Fruit fly (Drosophila melanogaster): ENCODE results near the gene ChT.

Gene ChT

DNA sequence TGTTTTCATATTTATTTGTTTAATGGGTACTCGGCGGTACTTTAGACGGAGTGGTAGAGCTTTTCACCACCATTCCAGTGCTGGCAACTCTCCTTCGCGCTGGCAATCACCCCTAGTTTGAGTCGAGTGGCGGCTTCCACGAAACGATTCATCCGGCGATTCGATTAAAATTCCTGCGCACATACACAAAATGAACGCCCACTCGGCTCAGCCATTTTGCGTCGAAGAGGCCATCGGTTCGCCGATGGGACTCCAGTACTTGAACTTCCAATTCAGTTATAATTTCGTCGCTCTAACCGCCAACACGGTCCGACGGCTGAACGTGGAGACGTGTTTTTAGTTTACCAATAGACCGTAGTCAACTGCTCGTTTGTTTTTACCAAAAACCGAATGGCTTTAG, at the start of gene ChT, which contains the start of gene CG46318:
Gene ChT (plus strand): TSS at position 273 of the 400 bp plus-strand sequence.
Gene CG46318 (plus strand): TSS at position 273 of the 400 bp plus-strand sequence.
- TF ChIP-seq CG15710 (tag; optimal IDR thresholded peaks at IDR 0.05): no peak
- TF ChIP-seq EcR (GFP tag; optimal IDR thresholded peaks at IDR 0.05): no peak
- no peak for TF ChIP-seq CG14655 (GFP tag; optimal IDR thresholded peaks at IDR 0.05)
- TF ChIP-seq CG8159 (tag; optimal IDR thresholded peaks at IDR 0.05): no peak
- TF ChIP-seq Pif1B (GFP tag; optimal IDR thresholded peaks at IDR 0.05): no peak
- no peak for TF ChIP-seq D1 (tag; optimal IDR thresholded peaks at IDR 0.05)
- TF ChIP-seq CG4496 (GFP tag; IDR thresholded peaks at IDR 0.05): no peak
- no peak for TF ChIP-seq CG8301 (tag; optimal IDR thresholded peaks at IDR 0.05)
- no peak for TF ChIP-seq fd96Ca (GFP tag; IDR thresholded peaks at IDR 0.05)
- no peak for TF ChIP-seq CG12605 (GFP tag; IDR thresholded peaks at IDR 0.05)
- TF ChIP-seq CG17806 (tag; optimal IDR thresholded peaks at IDR 0.05): no peak

DNA sequence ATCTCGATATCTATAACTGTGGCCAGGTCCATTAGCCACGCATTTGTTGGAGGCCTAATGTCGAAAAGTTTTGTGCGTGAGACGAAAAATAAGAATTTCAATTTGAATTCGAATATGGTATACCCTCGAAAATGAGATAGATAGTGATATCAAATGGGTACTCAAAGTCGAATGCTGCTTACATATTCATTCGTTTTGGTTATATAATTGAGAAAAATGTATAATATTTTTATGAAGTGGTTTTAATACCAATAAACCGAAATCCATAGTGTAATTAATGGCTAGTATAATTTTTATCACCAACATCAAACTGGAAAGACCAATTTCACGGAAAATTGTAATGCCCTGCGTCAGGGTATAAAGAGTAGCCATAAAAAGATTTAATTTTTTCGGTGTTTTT, 47.3 kb upstream of the ChT start:
- TF ChIP-seq CG14655 (GFP tag; optimal IDR thresholded peaks at IDR 0.05) (peak; percentile 9), Pif1A (GFP tag; optimal IDR thresholded peaks at IDR 0.05) (no peak), rn (GFP tag; IDR thresholded peaks at IDR 0.05) (no peak), CG32121 (GFP tag; IDR thresholded peaks at IDR 0.05) (0 out of 2 replicates have a peak, but pooled peaks have one; percentile 22), CG15710 (tag; optimal IDR thresholded peaks at IDR 0.05) (no peak), CG34367 (tag; optimal IDR thresholded peaks at IDR 0.05) (no peak), Ets98B (GFP tag; IDR thresholded peaks at IDR 0.05) (no peak), CG10348 (GFP tag; IDR thresholded peaks at IDR 0.05) (no peak), CG8301 (tag; optimal IDR thresholded peaks at IDR 0.05) (peak; percentile 11), CG13204 (GFP tag; optimal IDR thresholded peaks at IDR 0.05) (no peak), CG17806 (tag; optimal IDR thresholded peaks at IDR 0.05) (no peak), CG4496 (GFP tag; IDR thresholded peaks at IDR 0.05) (no peak), CG9948 (tag; optimal IDR thresholded peaks at IDR 0.05) (no peak), fd96Ca (GFP tag; IDR thresholded peaks at IDR 0.05) (no peak), EcR (GFP tag; optimal IDR thresholded peaks at IDR 0.05) (no peak), Snoo (tag; optimal IDR thresholded peaks at IDR 0.05) (no peak)

DNA sequence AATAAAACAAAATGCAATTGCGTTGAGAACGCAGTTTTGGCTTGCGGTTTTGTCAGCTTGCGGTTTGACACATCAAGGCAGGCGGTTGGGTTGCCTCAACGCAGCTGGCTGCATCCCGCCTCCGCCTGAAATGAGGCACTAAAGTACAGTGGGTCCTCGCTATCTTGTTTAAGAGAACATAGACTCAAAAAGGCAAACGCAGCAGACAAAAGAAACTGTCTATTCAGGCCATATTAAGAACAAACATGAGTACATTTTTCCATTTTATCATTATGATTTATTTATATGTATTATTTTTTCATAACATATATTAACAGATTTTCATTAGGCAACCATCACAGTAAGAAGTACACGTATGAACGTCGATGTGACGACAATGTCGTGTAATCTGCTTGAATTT, 40.7 kb upstream of the ChT start:
- TF ChIP-seq Pif1A (GFP tag; optimal IDR thresholded peaks at IDR 0.05) (peak; percentile 30), fd96Ca (GFP tag; IDR thresholded peaks at IDR 0.05) (peak; percentile 42; the same call in 1 of the 3 replicates), Ets98B (GFP tag; IDR thresholded peaks at IDR 0.05) (peak; percentile 64), CG34367 (tag; optimal IDR thresholded peaks at IDR 0.05) (no peak), CG32121 (GFP tag; IDR thresholded peaks at IDR 0.05) (peak; percentile 59), CG8159 (tag; optimal IDR thresholded peaks at IDR 0.05) (peak; percentile 30), CG15710 (tag; optimal IDR thresholded peaks at IDR 0.05) (no peak), CG12605 (GFP tag; IDR thresholded peaks at IDR 0.05) (peak; percentile 27; the same call in 1 of the 2 replicates), CG17806 (tag; optimal IDR thresholded peaks at IDR 0.05) (peak; percentile 9), CG4496 (GFP tag; IDR thresholded peaks at IDR 0.05) (peak; percentile 55; the same call in 1 of the 3 replicates), CG10348 (GFP tag; IDR thresholded peaks at IDR 0.05) (no peak), EcR (GFP tag; optimal IDR thresholded peaks at IDR 0.05) (no peak)

DNA sequence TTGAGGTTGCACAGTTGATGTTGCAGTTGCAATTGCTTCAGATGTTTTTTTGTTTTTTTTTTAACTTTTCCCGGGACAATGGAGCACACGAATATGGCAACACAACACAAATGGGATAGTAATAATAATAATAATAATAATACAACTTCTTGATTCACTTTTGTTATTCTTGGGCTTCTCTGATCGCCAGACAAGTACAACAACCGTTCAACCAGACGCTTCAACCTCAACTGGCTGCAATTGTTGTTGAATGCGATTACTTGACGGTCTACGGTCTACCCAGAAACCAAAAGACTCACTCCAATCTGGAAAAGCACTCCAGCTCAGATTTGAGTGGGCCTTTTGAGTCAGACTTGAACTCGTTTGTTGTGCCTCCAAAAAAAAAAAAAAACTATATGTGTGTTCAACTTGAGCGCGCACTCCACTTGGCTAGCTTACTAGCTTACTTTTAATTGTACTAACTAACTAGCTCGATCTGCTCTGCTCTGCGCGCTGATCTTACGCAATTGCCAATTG, 39.1 kb upstream of the ChT start, which contains the start of gene CG14301:
Gene CG14301 (minus strand): TSS at position 216 of the 516 bp plus-strand sequence.
- TF ChIP-seq CG12605 (GFP tag; IDR thresholded peaks at IDR 0.05) (peak; percentile 51), Pif1B (GFP tag; optimal IDR thresholded peaks at IDR 0.05) (peak; percentile 13), Ets98B (GFP tag; IDR thresholded peaks at IDR 0.05) (no peak; the same call in 1 of the 2 replicates), Snoo (tag; optimal IDR thresholded peaks at IDR 0.05) (no peak)

DNA sequence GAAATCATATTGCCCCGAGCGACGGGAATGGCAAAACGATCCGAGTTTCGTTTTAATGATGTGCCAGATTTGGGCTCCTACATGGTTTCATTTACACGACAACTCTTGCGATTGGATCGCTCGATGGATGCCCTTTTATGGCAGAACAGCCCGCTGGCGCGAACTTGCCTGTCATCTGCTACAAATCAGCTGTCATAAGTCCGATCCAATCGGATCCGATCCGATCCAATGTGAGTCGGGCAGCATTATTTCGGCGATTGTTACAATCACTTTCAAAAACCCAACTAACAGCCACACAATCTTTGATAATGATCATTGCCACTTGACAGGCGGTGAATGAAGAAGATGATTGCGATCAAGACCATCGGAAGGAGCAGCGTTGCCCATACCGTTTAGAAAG, 36.8 kb upstream of the ChT start:
- TF ChIP-seq EcR (GFP tag; optimal IDR thresholded peaks at IDR 0.05) (no peak), CG12605 (GFP tag; IDR thresholded peaks at IDR 0.05) (no peak), CG32121 (GFP tag; IDR thresholded peaks at IDR 0.05) (no peak), CG10348 (GFP tag; IDR thresholded peaks at IDR 0.05) (no peak), CG4496 (GFP tag; IDR thresholded peaks at IDR 0.05) (no peak), Snoo (tag; optimal IDR thresholded peaks at IDR 0.05) (no peak), Pif1B (GFP tag; optimal IDR thresholded peaks at IDR 0.05) (no peak), D1 (tag; optimal IDR thresholded peaks at IDR 0.05) (no peak), gl (tag; optimal IDR thresholded peaks at IDR 0.05) (no peak), CG13204 (GFP tag; optimal IDR thresholded peaks at IDR 0.05) (no peak), rn (GFP tag; IDR thresholded peaks at IDR 0.05) (no peak), CG17806 (tag; optimal IDR thresholded peaks at IDR 0.05) (no peak), Pif1A (GFP tag; optimal IDR thresholded peaks at IDR 0.05) (no peak), CG34367 (tag; optimal IDR thresholded peaks at IDR 0.05) (no peak), CG8159 (tag; optimal IDR thresholded peaks at IDR 0.05) (no peak), CG14655 (GFP tag; optimal IDR thresholded peaks at IDR 0.05) (no peak), CG9948 (tag; optimal IDR thresholded peaks at IDR 0.05) (no peak), Ets98B (GFP tag; IDR thresholded peaks at IDR 0.05) (no peak), fd96Ca (GFP tag; IDR thresholded peaks at IDR 0.05) (no peak)

DNA sequence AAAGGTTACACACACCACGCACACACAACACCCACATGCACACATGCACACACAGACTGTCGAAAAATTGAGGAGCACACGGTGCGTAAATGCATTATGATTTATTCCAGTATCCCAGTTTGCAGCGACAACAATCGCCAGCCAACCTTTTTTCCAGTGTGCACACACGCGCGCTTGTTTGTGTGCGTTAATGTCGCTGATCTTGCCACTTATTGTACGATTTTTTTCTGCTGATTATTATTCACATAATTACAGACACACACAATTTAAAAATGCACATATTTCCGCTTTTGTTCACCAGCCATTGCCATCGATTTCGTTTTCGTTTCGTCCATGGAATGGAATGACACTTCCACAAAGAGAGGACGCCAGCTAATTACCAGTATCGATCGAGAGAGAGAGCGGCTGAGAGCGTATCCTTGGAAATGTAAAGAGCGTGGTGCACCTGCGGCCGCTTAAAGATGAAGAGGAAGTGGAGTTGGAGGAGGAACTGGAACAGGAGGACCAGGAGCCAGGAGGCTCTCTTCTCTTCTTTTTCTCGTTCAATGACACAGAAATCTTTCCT, 21.9 kb upstream of the ChT start:
- TF ChIP-seq EcR (GFP tag; optimal IDR thresholded peaks at IDR 0.05) (peak; percentile 98), gl (tag; optimal IDR thresholded peaks at IDR 0.05) (no peak), fd96Ca (GFP tag; IDR thresholded peaks at IDR 0.05) (no peak), CG32121 (GFP tag; IDR thresholded peaks at IDR 0.05) (no peak)

Data from whole organism, pupa.